In the genomic region with DNA sequence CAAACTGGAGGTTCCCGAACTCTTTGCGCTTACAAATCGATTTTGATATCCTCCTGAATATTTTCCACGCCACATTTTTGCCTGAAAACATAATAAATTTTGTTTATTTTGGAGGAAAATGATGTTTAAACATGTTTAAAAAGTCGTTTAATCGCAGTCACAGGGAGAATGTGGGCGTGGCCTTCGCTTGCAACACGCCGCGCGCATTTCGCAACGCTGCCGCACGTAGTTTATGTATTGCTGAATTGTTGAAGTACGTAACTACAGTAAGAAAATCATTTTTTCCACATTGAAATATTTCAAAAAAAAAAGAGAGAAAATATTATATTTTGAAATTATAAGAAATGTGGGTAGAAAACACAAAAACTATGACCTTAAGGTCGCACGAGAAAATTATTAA, we compare ENCODE assay signal across 5 worm cellular contexts.
A peak's percentile ranks its signal among the peaks of the same experiment; 100 is the strongest.
TF ChIP-seq lines count a peak whose summit lies in the region.

TSS of gene C46F11.4 (minus strand) at position 81 of the 400 bp plus-strand sequence.

TF ChIP-seq in whole organism, L1 larva, 84 proteins besides CTCF, POLR2A, EP300 and RAD21 (continues in another document):
- peak; percentile 44 for TF ChIP-seq xbp-1 (tag; optimal IDR thresholded peaks at IDR 0.05; lab: Kevin White, UChicago)
- peak; percentile 22 for TF ChIP-seq dsc-1 (tag; optimal IDR thresholded peaks at IDR 0.05; lab: Kevin White, UChicago)
- peak; percentile 51 for TF ChIP-seq C16A3.4 (tag; optimal IDR thresholded peaks at IDR 0.05; lab: Kevin White, UChicago)
- TF ChIP-seq grh-1 (GFP tag; IDR thresholded peaks at IDR 0.05; lab: Robert Waterston, UW): no peak
- peak; percentile 62 for TF ChIP-seq nhr-90 (tag; optimal IDR thresholded peaks at IDR 0.05; lab: Kevin White, UChicago; ENCODE audit: poor library complexity)
- no peak for TF ChIP-seq hlh-17 (GFP tag; optimal IDR thresholded peaks at IDR 0.05; lab: Kevin White, UChicago; ENCODE audit: borderline replicate concordance)
- TF ChIP-seq unc-86 (tag; optimal IDR thresholded peaks at IDR 0.05; lab: Kevin White, UChicago): peak; percentile 8
- TF ChIP-seq nhr-85 (tag; lab: Kevin White, UChicago): peak; percentile 41
- peak in 2 of 3 experiments; percentile 36 to 41 for TF ChIP-seq dpl-1 (GFP tag; optimal IDR thresholded peaks at IDR 0.05; lab: Kevin White, UChicago)
- TF ChIP-seq unc-30 (tag; optimal IDR thresholded peaks at IDR 0.05; lab: Kevin White, UChicago): no peak
- peak in 1 of 6 experiments; percentile 25 for TF ChIP-seq elt-3 (tag; optimal IDR thresholded peaks at IDR 0.05; lab: Kevin White, UChicago)
- TF ChIP-seq blmp-1 (tag; optimal IDR thresholded peaks at IDR 0.05; lab: Kevin White, UChicago): peak; percentile 3
- TF ChIP-seq nhr-47 (tag; optimal IDR thresholded peaks at IDR 0.05; lab: Kevin White, UChicago): peak; percentile 49
- TF ChIP-seq lsy-2 (tag; optimal IDR thresholded peaks at IDR 0.05; lab: Kevin White, UChicago): peak; percentile 45 to 63
- TF ChIP-seq ces-1 (GFP tag; optimal IDR thresholded peaks at IDR 0.05; lab: Kevin White, UChicago): no peak
- TF ChIP-seq mef-2 (tag; optimal IDR thresholded peaks at IDR 0.05; lab: Kevin White, UChicago): no peak

TF ChIP-seq in whole organism, L3 larva, 47 proteins besides CTCF, POLR2A, EP300 and RAD21:
- peak; percentile 43 for TF ChIP-seq nfya-1 (tag; optimal IDR thresholded peaks at IDR 0.05; lab: Kevin White, UChicago; ENCODE audit: insufficient read depth)
- no peak for TF ChIP-seq fos-1 (tag; optimal IDR thresholded peaks at IDR 0.05; lab: Kevin White, UChicago)
- peak; percentile 88 for TF ChIP-seq hmg-11 (tag; optimal IDR thresholded peaks at IDR 0.05; lab: Kevin White, UChicago)
- TF ChIP-seq nhr-28 (tag; optimal IDR thresholded peaks at IDR 0.05; lab: Kevin White, UChicago): no peak
- TF ChIP-seq pha-4 (tag; optimal IDR thresholded peaks at IDR 0.05; lab: Kevin White, UChicago): peak; percentile 63
- TF ChIP-seq unc-62 (GFP tag; optimal IDR thresholded peaks at IDR 0.05; lab: Kevin White, UChicago): no peak
- no peak for TF ChIP-seq ceh-82 (tag; optimal IDR thresholded peaks at IDR 0.05; lab: Kevin White, UChicago)
- TF ChIP-seq ceh-16 (tag; optimal IDR thresholded peaks at IDR 0.05; lab: Kevin White, UChicago): no peak
- TF ChIP-seq fkh-2 (tag; optimal IDR thresholded peaks at IDR 0.05; lab: Kevin White, UChicago): no peak
- no peak for TF ChIP-seq ztf-11 (tag; optimal IDR thresholded peaks at IDR 0.05; lab: Kevin White, UChicago)
- TF ChIP-seq R02D3.7 (tag; optimal IDR thresholded peaks at IDR 0.05; lab: Kevin White, UChicago): no peak
- no peak for TF ChIP-seq ztf-4 (tag; optimal IDR thresholded peaks at IDR 0.05; lab: Kevin White, UChicago)
- peak; percentile 45 for TF ChIP-seq lin-39 (tag; optimal IDR thresholded peaks at IDR 0.05; lab: Kevin White, UChicago)
- TF ChIP-seq snpc-4 (tag; optimal IDR thresholded peaks at IDR 0.05; lab: Kevin White, UChicago): no peak
- no peak for TF ChIP-seq tbx-2 (tag; optimal IDR thresholded peaks at IDR 0.05; lab: Kevin White, UChicago)
- no peak for TF ChIP-seq daf-12 (tag; optimal IDR thresholded peaks at IDR 0.05; lab: Kevin White, UChicago)
- TF ChIP-seq elt-2 (tag; optimal IDR thresholded peaks at IDR 0.05; lab: Kevin White, UChicago): peak; percentile 15

TF ChIP-seq in whole organism, early embryonic, 17 proteins besides CTCF, POLR2A, EP300 and RAD21:
- TF ChIP-seq ceh-36 (tag; optimal IDR thresholded peaks at IDR 0.05; lab: Kevin White, UChicago): peak; percentile 86
- peak; percentile 87 for TF ChIP-seq scrt-1 (GFP tag; IDR thresholded peaks at IDR 0.05; lab: Robert Waterston, UW)
- peak; percentile 76 for TF ChIP-seq hnd-1 (tag; optimal IDR thresholded peaks at IDR 0.05; lab: Kevin White, UChicago)
- TF ChIP-seq tbx-11 (GFP tag; IDR thresholded peaks at IDR 0.05; lab: Robert Waterston, UW): peak; percentile 86
- peak; percentile 92 for TF ChIP-seq F13C5.2 (tag; optimal IDR thresholded peaks at IDR 0.05; lab: Kevin White, UChicago)
- no peak for TF ChIP-seq ama-1 (optimal IDR thresholded peaks at IDR 0.05; lab: Kevin White, UChicago)
- TF ChIP-seq flt-1 (GFP tag; IDR thresholded peaks at IDR 0.05; lab: Robert Waterston, UW): peak; percentile 85
- peak; percentile 76 for TF ChIP-seq B0310.2 (tag; optimal IDR thresholded peaks at IDR 0.05; lab: Kevin White, UChicago)
- peak; percentile 51 for TF ChIP-seq aly-1 (tag; optimal IDR thresholded peaks at IDR 0.05; lab: Kevin White, UChicago)
- peak; percentile 84 for TF ChIP-seq tbx-37 (GFP tag; conservative IDR thresholded peaks at IDR 0.05; lab: Robert Waterston, UW)
- peak; percentile 36 for TF ChIP-seq tra-4 (tag; optimal IDR thresholded peaks at IDR 0.05; lab: Kevin White, UChicago)
- peak; percentile 86 for TF ChIP-seq ceh-13 (GFP tag; optimal IDR thresholded peaks at IDR 0.05; lab: Kevin White, UChicago)
- peak; percentile 91 for TF ChIP-seq hmg-4 (GFP tag; optimal IDR thresholded peaks at IDR 0.05; lab: Kevin White, UChicago)
- TF ChIP-seq ets-7 (tag; optimal IDR thresholded peaks at IDR 0.05; lab: Kevin White, UChicago): peak; percentile 62
- TF ChIP-seq hmbx-1 (tag; optimal IDR thresholded peaks at IDR 0.05; lab: Kevin White, UChicago): peak; percentile 59
- TF ChIP-seq pes-1 (GFP tag; IDR thresholded peaks at IDR 0.05; lab: Robert Waterston, UW): peak; percentile 89
- TF ChIP-seq sea-1 (GFP tag; conservative IDR thresholded peaks at IDR 0.05; lab: Robert Waterston, UW): peak; percentile 93

TF ChIP-seq in whole organism, midembryonic, 9 proteins besides CTCF, POLR2A, EP300 and RAD21:
- TF ChIP-seq cog-1 (tag; optimal IDR thresholded peaks at IDR 0.05; lab: Kevin White, UChicago) (peak; percentile 79), med-1 (GFP tag; optimal IDR thresholded peaks at IDR 0.05; lab: Kevin White, UChicago; ENCODE audit: insufficient read depth) (peak; percentile 97), ztf-23 (GFP tag; IDR thresholded peaks at IDR 0.05; lab: Robert Waterston, UW) (peak; percentile 94), T22C8.4 (GFP tag; IDR thresholded peaks at IDR 0.05; lab: Robert Waterston, UW) (peak; percentile 84), ref-1 (GFP tag; conservative IDR thresholded peaks at IDR 0.05; lab: Robert Waterston, UW) (peak; percentile 65; the same call in 1 of the 2 replicates), klf-2 (GFP tag; conservative IDR thresholded peaks at IDR 0.05; lab: Robert Waterston, UW) (peak; percentile 89), flt-1 (GFP tag; IDR thresholded peaks at IDR 0.05; lab: Robert Waterston, UW) (peak; percentile 93), tab-1 (GFP tag; IDR thresholded peaks at IDR 0.05; lab: Robert Waterston, UW) (peak; percentile 94), ztf-29 (GFP tag; IDR thresholded peaks at IDR 0.05; lab: Robert Waterston, UW) (peak; percentile 86)

TF ChIP-seq in whole organism, young adult, 124 proteins besides CTCF, POLR2A, EP300 and RAD21:
- TF ChIP-seq aptf-3 (GFP tag; IDR thresholded peaks at IDR 0.05; lab: Robert Waterston, UW) (no peak), dpl-1 (GFP tag; optimal IDR thresholded peaks at IDR 0.05; lab: Kevin White, UChicago) (no peak), egl-44 (GFP tag; IDR thresholded peaks at IDR 0.05; lab: Robert Waterston, UW) (no peak), nfyb-1 (GFP tag; IDR thresholded peaks at IDR 0.05; lab: Robert Waterston, UW) (0 out of 2 replicates have a peak, but pooled peaks have one; percentile 34), F49E8.2 (tag; optimal IDR thresholded peaks at IDR 0.05; lab: Kevin White, UChicago; ENCODE audit: insufficient read depth) (peak; percentile 32), F57C9.4 (tag; optimal IDR thresholded peaks at IDR 0.05; lab: Kevin White, UChicago) (no peak), ccch-3 (GFP tag; optimal IDR thresholded peaks at IDR 0.05; lab: Kevin White, UChicago) (no peak), cebp-1 (GFP tag; IDR thresholded peaks at IDR 0.05; lab: Robert Waterston, UW) (peak; percentile 32; the same call in 1 of the 2 replicates), cebp-1 (tag; optimal IDR thresholded peaks at IDR 0.05; lab: Kevin White, UChicago) (peak; percentile 87), rpc-1 (optimal IDR thresholded peaks at IDR 0.05; lab: Kevin White, UChicago) (peak; percentile 46), rpc-1 (tag; optimal IDR thresholded peaks at IDR 0.05; lab: Kevin White, UChicago) (no peak), hlh-12 (tag; optimal IDR thresholded peaks at IDR 0.05; lab: Kevin White, UChicago) (no peak), ZK185.1 (tag; optimal IDR thresholded peaks at IDR 0.05; lab: Kevin White, UChicago; ENCODE audit: poor library complexity, severe bottlenecking) (peak; percentile 38), madf-10 (tag; optimal IDR thresholded peaks at IDR 0.05; lab: Kevin White, UChicago) (peak; percentile 6), attf-5 (GFP tag; optimal IDR thresholded peaks at IDR 0.05; lab: Kevin White, UChicago) (peak; percentile 26), lin-35 (GFP tag; optimal IDR thresholded peaks at IDR 0.05; lab: Kevin White, UChicago) (peak in 1 of 3 experiments; percentile 39), him-1 (tag; optimal IDR thresholded peaks at IDR 0.05; lab: Kevin White, UChicago) (peak; percentile 66), ztf-25 (GFP tag; IDR thresholded peaks at IDR 0.05; lab: Robert Waterston, UW) (no peak), pbrm-1 (GFP tag; IDR thresholded peaks at IDR 0.05; lab: Robert Waterston, UW) (no peak), lin-54 (GFP tag; optimal IDR thresholded peaks at IDR 0.05; lab: Kevin White, UChicago) (peak; percentile 28), dox-1 (GFP tag; IDR thresholded peaks at IDR 0.05; lab: Robert Waterston, UW) (no peak), nhr-179 (tag; optimal IDR thresholded peaks at IDR 0.05; lab: Kevin White, UChicago) (no peak), lsl-1 (GFP tag; optimal IDR thresholded peaks at IDR 0.05; lab: Kevin White, UChicago) (no peak), chd-7 (tag; optimal IDR thresholded peaks at IDR 0.05; lab: Kevin White, UChicago) (no peak), madf-6 (GFP tag; IDR thresholded peaks at IDR 0.05; lab: Robert Waterston, UW) (peak; percentile 61), Y53G8AR.9 (GFP tag; conservative IDR thresholded peaks at IDR 0.05; lab: Robert Waterston, UW) (0 out of 2 replicates have a peak, but pooled peaks have one; percentile 28), unc-130 (GFP tag; optimal IDR thresholded peaks at IDR 0.05; lab: Kevin White, UChicago) (no peak), snpc-1.3 (tag; optimal IDR thresholded peaks at IDR 0.05; lab: Kevin White, UChicago; ENCODE audit: insufficient read depth) (peak; percentile 10)
TF ChIP-seq in whole organism, young adult: peak in this region for 13.

Comparison
In these comparisons a context has a peak if more than half of its experiments do, and no peak if none do; other contexts are left out.
1. Of the 8 proteins assayed by ChIP-seq in both whole organism, young adult and whole organism, L1 larva: peak only in whole organism, young adult: none; only in whole organism, L1 larva: dpl-1, efl-1, nhr-90, snpc-4 and unc-130; in both: none; in neither: 2; mixed calls (peak in some experiments, not most) for 1.